Fruit fly (Drosophila melanogaster) whole organism, prepupa: Measurements from ENCODE around the gene dpp.

Experiments
- Blimp-1 ChIP-seq: fragments of 200-800 bp; sonication (Bioruptor generic); optimal IDR thresholded peaks from 3 replicates; lab custom pipeline; 2017; ENCODE audit warnings: missing biosample characterization, missing genetic modification characterization, mild to moderate bottlenecking, moderate library complexity, missing genetic modification reagents
- CG10631 ChIP-seq: fragments of 200-800 bp; sonication (Bioruptor generic); optimal IDR thresholded peaks from 2 replicates; lab custom pipeline; 2016; ENCODE audit warnings: missing biosample characterization, missing genetic modification characterization
- CG11762 ChIP-seq: fragments of 200-800 bp; sonication (Bioruptor generic); optimal IDR thresholded peaks from 3 replicates; lab custom pipeline; 2016; ENCODE audit warnings: missing biosample characterization, missing genetic modification characterization; ENCODE audit not compliant: insufficient read depth
- CG11902 ChIP-seq: fragments of 200-800 bp; sonication (Bioruptor generic); optimal IDR thresholded peaks from 3 replicates; lab custom pipeline; 2016; ENCODE audit warnings: missing biosample characterization, missing genetic modification characterization
- CG15336 ChIP-seq: fragments of 200-800 bp; sonication (Bioruptor generic); IDR thresholded peaks from 2 replicates; pipeline ENCODE4 v1.3.6; 2022; ENCODE audit warnings: missing biosample characterization, missing genetic modification characterization
- CG1621 ChIP-seq: fragments of 200-800 bp; sonication (Bioruptor generic); optimal IDR thresholded peaks from 3 replicates; lab custom pipeline; 2018; ENCODE audit warnings: missing biosample characterization, mild to moderate bottlenecking, missing genetic modification characterization
- CG31627 ChIP-seq: fragments of 200-800 bp; sonication (Bioruptor generic); optimal IDR thresholded peaks from 3 replicates; lab custom pipeline; 2016; ENCODE audit warnings: missing biosample characterization, missing genetic modification characterization
- CG32006 ChIP-seq: fragments of 200-800 bp; sonication (Bioruptor generic); optimal IDR thresholded peaks from 3 replicates; lab custom pipeline; 2017; ENCODE audit warnings: missing biosample characterization, mild to moderate bottlenecking, missing genetic modification characterization
- CG3919 ChIP-seq: fragments of 200-800 bp; sonication (Bioruptor generic); optimal IDR thresholded peaks from 3 replicates; lab custom pipeline; 2016; ENCODE audit warnings: missing biosample characterization, missing genetic modification characterization
- CG4318 ChIP-seq: fragments of 200-800 bp; sonication (Bioruptor generic); optimal IDR thresholded peaks from 3 replicates; lab custom pipeline; 2017; ENCODE audit warnings: missing biosample characterization, mild to moderate bottlenecking, missing genetic modification characterization
- CG6163 ChIP-seq: fragments of 200-800 bp; sonication (Bioruptor generic); IDR thresholded peaks from 3 replicates; pipeline ENCODE4 v1.3.6; 2022; ENCODE audit warnings: missing biosample characterization, missing genetic modification characterization
- CG6276 ChIP-seq: fragments of 200-800 bp; sonication (Bioruptor generic); optimal IDR thresholded peaks from 2 replicates; lab custom pipeline; 2017; ENCODE audit warnings: missing biosample characterization, mild to moderate bottlenecking, missing genetic modification characterization
- CG6792 ChIP-seq: fragments of 200-800 bp; sonication (Bioruptor generic); optimal IDR thresholded peaks from 3 replicates; lab custom pipeline; 2016; ENCODE audit warnings: missing biosample characterization, missing genetic modification characterization
- CG6854 ChIP-seq: fragments of 200-800 bp; sonication (Bioruptor generic); optimal IDR thresholded peaks from 2 replicates; lab custom pipeline; 2017; ENCODE audit warnings: missing biosample characterization, mild to moderate bottlenecking, missing genetic modification characterization
- CG8119 ChIP-seq: fragments of 200-800 bp; sonication (Bioruptor generic); IDR thresholded peaks from 3 replicates; pipeline ENCODE4 v1.3.6; 2022; ENCODE audit warnings: missing biosample characterization, missing genetic modification characterization
- CG8319 ChIP-seq: fragments of 200-800 bp; sonication (Bioruptor generic); optimal IDR thresholded peaks from 3 replicates; lab custom pipeline; 2016; ENCODE audit warnings: missing biosample characterization, missing genetic modification characterization
- CG8632 ChIP-seq: fragments of 200-800 bp; sonication (Bioruptor generic); optimal IDR thresholded peaks from 3 replicates; lab custom pipeline; 2016; ENCODE audit warnings: missing biosample characterization, missing genetic modification characterization
- Eip78C ChIP-seq: fragments of 200-800 bp; sonication (Bioruptor generic); peaks from one replicate; lab custom pipeline; 2016; ENCODE audit warnings: missing biosample characterization, missing genetic modification characterization
- Eip93F ChIP-seq: fragments of 200-800 bp; sonication (Bioruptor generic); optimal IDR thresholded peaks from 2 replicates; lab custom pipeline; 2016; ENCODE audit warnings: missing biosample characterization, mild to moderate bottlenecking, missing genetic modification characterization
- Ets21C ChIP-seq: fragments of 200-800 bp; sonication (Bioruptor generic); optimal IDR thresholded peaks from 3 replicates; lab custom pipeline; 2016; ENCODE audit warnings: missing biosample characterization, missing genetic modification characterization
- Gug ChIP-seq: fragments of 200-800 bp; sonication (Bioruptor generic); IDR thresholded peaks from 2 replicates; pipeline ENCODE4 v1.3.6; 2022; ENCODE audit warnings: missing biosample characterization, missing genetic modification characterization
- Hr38 ChIP-seq: sonication (Bioruptor generic); optimal IDR thresholded peaks from 2 replicates; lab custom pipeline; 2016; ENCODE audit warnings: missing biosample characterization, missing genetic modification characterization
- Hr4 ChIP-seq: fragments of 200-800 bp; sonication (Bioruptor generic); optimal IDR thresholded peaks from 3 replicates; lab custom pipeline; 2016; ENCODE audit warnings: missing biosample characterization, missing genetic modification characterization
- Lpt ChIP-seq: fragments of 200-800 bp; sonication (Bioruptor generic); optimal IDR thresholded peaks from 3 replicates; lab custom pipeline; 2016; ENCODE audit warnings: missing biosample characterization, missing genetic modification characterization
- OdsH ChIP-seq: fragments of 200-800 bp; sonication (Bioruptor generic); optimal IDR thresholded peaks from 3 replicates; lab custom pipeline; 2016; ENCODE audit warnings: missing biosample characterization, missing genetic modification characterization
- Sox102F ChIP-seq: fragments of 200-800 bp; sonication (Bioruptor generic); optimal IDR thresholded peaks from 2 replicates; lab custom pipeline; 2016; ENCODE audit warnings: missing biosample characterization, mild to moderate bottlenecking, missing genetic modification characterization
- Sox15 ChIP-seq: fragments of 200-800 bp; sonication (Bioruptor generic); optimal IDR thresholded peaks from 3 replicates; lab custom pipeline; 2016; ENCODE audit warnings: missing biosample characterization, missing genetic modification characterization
- achi ChIP-seq: fragments of 200-800 bp; sonication (Bioruptor generic); optimal IDR thresholded peaks from 3 replicates; lab custom pipeline; 2016; ENCODE audit warnings: missing biosample characterization, missing genetic modification characterization
- acj6 ChIP-seq: fragments of 200-800 bp; sonication (Bioruptor generic); optimal IDR thresholded peaks from 3 replicates; lab custom pipeline; 2016; ENCODE audit warnings: missing biosample characterization, missing genetic modification characterization
- cyc ChIP-seq: fragments of 200-800 bp; sonication (Bioruptor generic); optimal IDR thresholded peaks from 3 replicates; lab custom pipeline; 2016; ENCODE audit warnings: missing biosample characterization, missing genetic modification characterization
- dac ChIP-seq: fragments of 200-800 bp; sonication (Bioruptor generic); optimal IDR thresholded peaks from 2 replicates; lab custom pipeline; 2017; ENCODE audit warnings: missing biosample characterization, mild to moderate bottlenecking, missing genetic modification characterization
- dsx ChIP-seq: fragments of 200-800 bp; optimal IDR thresholded peaks from 3 replicates; lab custom pipeline; 2019; ENCODE audit warnings: missing biosample characterization, mild to moderate bottlenecking, missing genetic modification characterization, moderate library complexity; ENCODE audit not compliant: poor library complexity, severe bottlenecking
- eg ChIP-seq: fragments of 200-800 bp; sonication (Bioruptor generic); IDR thresholded peaks from 3 replicates; pipeline ENCODE4 v1.3.6; 2022; ENCODE audit warnings: missing biosample characterization, missing genetic modification characterization
- fkh ChIP-seq: fragments of 200-800 bp; sonication (Bioruptor generic); optimal IDR thresholded peaks from 3 replicates; lab custom pipeline; 2017; ENCODE audit warnings: missing biosample characterization, mild to moderate bottlenecking, missing genetic modification characterization, moderate library complexity
- net ChIP-seq: fragments of 200-800 bp; sonication (Bioruptor generic); optimal IDR thresholded peaks from 3 replicates; lab custom pipeline; 2016; ENCODE audit warnings: missing biosample characterization, missing genetic modification characterization
- pdm3 ChIP-seq: fragments of 200-800 bp; sonication (Bioruptor generic); optimal IDR thresholded peaks from 3 replicates; lab custom pipeline; 2016; ENCODE audit warnings: missing biosample characterization, missing genetic modification characterization
- salr ChIP-seq, 2 experiments: fragments of 200-800 bp; sonication (Bioruptor generic); optimal IDR thresholded peaks; 3 replicates each; lab custom pipeline; 2016 to 2018; ENCODE audit warnings: missing biosample characterization in 2 of 2, missing genetic modification characterization in 2 of 2, mild to moderate bottlenecking in 1 of 2
- spab ChIP-seq: fragments of 200-800 bp; sonication (Bioruptor generic); optimal IDR thresholded peaks from 2 replicates; lab custom pipeline; 2017; ENCODE audit warnings: missing biosample characterization, mild to moderate bottlenecking, missing genetic modification characterization, missing genetic modification reagents
- ss ChIP-seq, 2 experiments: fragments of 200-800 bp; sonication (Bioruptor generic); optimal IDR thresholded peaks; 2 replicates in 1 of 2; 3 replicates in 1 of 2; lab custom pipeline; 2017 to 2018; ENCODE audit warnings: mild to moderate bottlenecking in 2 of 2, missing biosample characterization in 2 of 2, missing genetic modification characterization in 2 of 2, moderate library complexity in 1 of 2
- topi ChIP-seq: fragments of 200-800 bp; sonication (Bioruptor generic); optimal IDR thresholded peaks from 3 replicates; lab custom pipeline; 2016; ENCODE audit warnings: missing biosample characterization, missing genetic modification characterization
- vri ChIP-seq: fragments of 200-800 bp; sonication (Bioruptor generic); optimal IDR thresholded peaks from 3 replicates; lab custom pipeline; 2016; ENCODE audit warnings: missing biosample characterization, mild to moderate bottlenecking, missing genetic modification characterization

The dpp gene

dm6 chr2L:2470585-2470984 lies 42.4 kb downstream of the dpp start (continued):
- no peak for TF ChIP-seq Sox15 (GFP tag; lab: Kevin White, UChicago)
- no peak for TF ChIP-seq CG10631 (GFP tag; lab: Kevin White, UChicago)
- TF ChIP-seq Sox102F, result no peak
- TF ChIP-seq Blimp-1 (GFP tag; lab: Kevin White, UChicago), result no peak
- TF ChIP-seq spab (GFP tag; lab: Kevin White, UChicago), result no peak
- TF ChIP-seq CG6163 (GFP tag; lab: Robert Waterston, UW), result no peak
- TF ChIP-seq pdm3 (GFP tag; lab: Kevin White, UChicago), result no peak
- TF ChIP-seq cyc (GFP tag; lab: Kevin White, UChicago), result no peak
- no peak for TF ChIP-seq CG8119 (GFP tag; lab: Robert Waterston, UW)
- TF ChIP-seq OdsH (GFP tag; lab: Kevin White, UChicago), result no peak
- peak; percentile 9 for TF ChIP-seq CG31627
- no peak for TF ChIP-seq CG8319 (GFP tag; lab: Kevin White, UChicago)
- TF ChIP-seq, all 60 proteins: peak for 11

- TF ChIP-seq fkh (peak; percentile 47), Lpt (GFP tag; lab: Kevin White, UChicago) (no peak)
These were observed 44.6 kb downstream of the dpp start for dm6 chr2L:2472740-2473139.

dm6 chr2L:2473842-2474386 lies 45.7 kb downstream of the dpp start:
- TF ChIP-seq CG11902, result no peak
- TF ChIP-seq CG8632 (GFP tag; lab: Kevin White, UChicago), result no peak
- TF ChIP-seq CG1621 (tag; lab: Kevin White, UChicago), result no peak
- no peak for TF ChIP-seq cyc (GFP tag; lab: Kevin White, UChicago)
- TF ChIP-seq CG11762 (GFP tag; lab: Kevin White, UChicago), result no peak
- no peak for TF ChIP-seq CG32006 (GFP tag; lab: Kevin White, UChicago)
- no peak for TF ChIP-seq ss (GFP tag; optimal IDR thresholded peaks at IDR 0.05; lab: Kevin White, UChicago)
- no peak for TF ChIP-seq vri (GFP tag; lab: Kevin White, UChicago)
- no peak for TF ChIP-seq dsx (GFP tag; lab: Kevin White, UChicago)
- TF ChIP-seq CG10631 (GFP tag; lab: Kevin White, UChicago), result no peak
- no peak for TF ChIP-seq achi (GFP tag; lab: Kevin White, UChicago)
- TF ChIP-seq CG3919 (GFP tag; lab: Kevin White, UChicago), result no peak
- no peak for TF ChIP-seq CG6854
- TF ChIP-seq CG6792 (GFP tag; lab: Kevin White, UChicago), result no peak
- TF ChIP-seq salr (GFP tag; optimal IDR thresholded peaks at IDR 0.05; lab: Kevin White, UChicago), result no peak
- TF ChIP-seq acj6 (GFP tag; lab: Kevin White, UChicago), result no peak
- TF ChIP-seq Ets21C (GFP tag; lab: Kevin White, UChicago), result no peak
- TF ChIP-seq dac, result no peak
- TF ChIP-seq, all 60 proteins: peak for 0

- TF ChIP-seq salr (GFP tag; optimal IDR thresholded peaks at IDR 0.05; lab: Kevin White, UChicago) (peak in 1 of 2 experiments; percentile 45), CG6163 (GFP tag; lab: Robert Waterston, UW) (0 out of 3 replicates have a peak, but pooled peaks have one; percentile 26), CG4318 (peak; percentile 78), net (GFP tag; lab: Kevin White, UChicago) (peak; percentile 42), achi (GFP tag; lab: Kevin White, UChicago) (peak; percentile 37), CG15336 (peak; percentile 84), fkh (no peak), Eip93F (no peak), pdm3 (GFP tag; lab: Kevin White, UChicago) (peak; percentile 55), Lpt (GFP tag; lab: Kevin White, UChicago) (peak; percentile 63), CG8119 (GFP tag; lab: Robert Waterston, UW) (peak; percentile 81), CG11902 (no peak), eg (peak; percentile 64; the same call in 2 of the 3 replicates), CG6276 (peak; percentile 76), OdsH (GFP tag; lab: Kevin White, UChicago) (peak; percentile 26), topi (GFP tag; lab: Kevin White, UChicago) (no peak), dac (peak; percentile 45), Hr4 (GFP tag; lab: Kevin White, UChicago) (peak; percentile 90), Eip78C (GFP tag; lab: Kevin White, UChicago) (peak; percentile 77), Hr38 (no peak), cyc (GFP tag; lab: Kevin White, UChicago) (no peak), Gug (GFP tag; lab: Robert Waterston, UW) (peak; percentile 47; the same call in 1 of the 2 replicates), acj6 (GFP tag; lab: Kevin White, UChicago) (peak; percentile 9), CG31627 (no peak), CG32006 (GFP tag; lab: Kevin White, UChicago) (peak; percentile 89)
These were observed 50.2 kb downstream of the dpp start for dm6 chr2L:2478326-2478725.
